Fruit fly (Drosophila melanogaster): ENCODE measurements around the gene AhcyL1.
A peak's percentile ranks its signal among the peaks of the same experiment; 100 is the strongest.

The AhcyL1 gene

dm6 chr3L:2733208-2733607 lies 38.9 kb downstream of the AhcyL1 start (continued):
- TF ChIP-seq CG6163 (GFP tag; IDR thresholded peaks at IDR 0.05) (peak; percentile 83), eg (GFP tag; IDR thresholded peaks at IDR 0.05) (peak; percentile 89), lz (GFP tag; optimal IDR thresholded peaks at IDR 0.05) (peak; percentile 35), Hr4 (GFP tag; optimal IDR thresholded peaks at IDR 0.05) (peak; percentile 81), Ets21C (GFP tag; optimal IDR thresholded peaks at IDR 0.05) (peak; percentile 10), CG10631 (GFP tag; optimal IDR thresholded peaks at IDR 0.05) (peak; percentile 41), CG32006 (GFP tag; optimal IDR thresholded peaks at IDR 0.05) (peak; percentile 71), spab (GFP tag; optimal IDR thresholded peaks at IDR 0.05) (no peak)

- TF ChIP-seq CG32006 (GFP tag; optimal IDR thresholded peaks at IDR 0.05) (peak; percentile 29), CG8119 (GFP tag; IDR thresholded peaks at IDR 0.05) (peak; percentile 47; the same call in 1 of the 3 replicates), OdsH (GFP tag; optimal IDR thresholded peaks at IDR 0.05) (no peak), Hr4 (GFP tag; optimal IDR thresholded peaks at IDR 0.05) (peak; percentile 35), CG6163 (GFP tag; IDR thresholded peaks at IDR 0.05) (0 out of 3 replicates have a peak, but pooled peaks have one; percentile 25), Eip78C (GFP tag) (peak; percentile 53), eg (GFP tag; IDR thresholded peaks at IDR 0.05) (peak; percentile 65), CG15336 (GFP tag; IDR thresholded peaks at IDR 0.05) (peak; percentile 58; the same call in 1 of the 2 replicates), Gug (GFP tag; IDR thresholded peaks at IDR 0.05) (peak; percentile 40; the same call in 1 of the 2 replicates), CG9139 (GFP tag; optimal IDR thresholded peaks at IDR 0.05) (no peak), CG6276 (GFP tag; optimal IDR thresholded peaks at IDR 0.05) (peak; percentile 42), topi (GFP tag; optimal IDR thresholded peaks at IDR 0.05) (no peak)
Measured at dm6 chr3L:2730911-2731310, 41.2 kb downstream of the AhcyL1 start.

dm6 chr3L:2727023-2727422 lies 45.1 kb downstream of the AhcyL1 start:
- TF ChIP-seq CG32006 (GFP tag; optimal IDR thresholded peaks at IDR 0.05) (no peak), CG7368 (GFP tag; optimal IDR thresholded peaks at IDR 0.05) (no peak), vri (GFP tag; optimal IDR thresholded peaks at IDR 0.05) (no peak), salr (GFP tag; optimal IDR thresholded peaks at IDR 0.05) (no peak), OdsH (GFP tag; optimal IDR thresholded peaks at IDR 0.05) (no peak), CG34406 (GFP tag; optimal IDR thresholded peaks at IDR 0.05) (no peak), eg (GFP tag; IDR thresholded peaks at IDR 0.05) (peak; percentile 77), CG16779 (tag; optimal IDR thresholded peaks at IDR 0.05) (no peak), dsx (GFP tag; optimal IDR thresholded peaks at IDR 0.05; ENCODE audit: poor library complexity, severe bottlenecking) (no peak), net (GFP tag; optimal IDR thresholded peaks at IDR 0.05) (peak; percentile 15), Eip75B (GFP tag; optimal IDR thresholded peaks at IDR 0.05) (no peak), Gug (GFP tag; IDR thresholded peaks at IDR 0.05) (peak; percentile 48; the same call in 1 of the 2 replicates), CG1621 (tag; optimal IDR thresholded peaks at IDR 0.05) (no peak), CG11762 (GFP tag; optimal IDR thresholded peaks at IDR 0.05; ENCODE audit: insufficient read depth) (no peak), CG11294 (GFP tag; IDR thresholded peaks at IDR 0.05) (0 out of 2 replicates have a peak, but pooled peaks have one; percentile 25), CG10631 (GFP tag; optimal IDR thresholded peaks at IDR 0.05) (no peak), CG6792 (GFP tag; optimal IDR thresholded peaks at IDR 0.05) (no peak), fd59A (GFP tag; optimal IDR thresholded peaks at IDR 0.05) (no peak), CG6808 (GFP tag; optimal IDR thresholded peaks at IDR 0.05) (no peak), CG9139 (GFP tag; optimal IDR thresholded peaks at IDR 0.05) (no peak), CG3032 (tag; optimal IDR thresholded peaks at IDR 0.05) (no peak), Hr4 (GFP tag; optimal IDR thresholded peaks at IDR 0.05) (no peak), achi (GFP tag; optimal IDR thresholded peaks at IDR 0.05) (no peak), ss (GFP tag; optimal IDR thresholded peaks at IDR 0.05) (no peak), Hr39 (GFP tag; optimal IDR thresholded peaks at IDR 0.05) (no peak), Sox102F (GFP tag; optimal IDR thresholded peaks at IDR 0.05) (no peak), CG6163 (GFP tag; IDR thresholded peaks at IDR 0.05) (peak; percentile 16; the same call in 1 of the 3 replicates), cyc (GFP tag; optimal IDR thresholded peaks at IDR 0.05) (no peak), fkh (GFP tag; optimal IDR thresholded peaks at IDR 0.05) (no peak), lz (GFP tag; optimal IDR thresholded peaks at IDR 0.05) (no peak), CG8119 (GFP tag; IDR thresholded peaks at IDR 0.05) (peak; percentile 69; the same call in 2 of the 3 replicates), Sox15 (GFP tag; optimal IDR thresholded peaks at IDR 0.05) (no peak), Blimp-1 (GFP tag; optimal IDR thresholded peaks at IDR 0.05) (no peak), Sox14 (GFP tag; optimal IDR thresholded peaks at IDR 0.05) (no peak), CG6854 (GFP tag; optimal IDR thresholded peaks at IDR 0.05) (no peak), CG4318 (GFP tag; optimal IDR thresholded peaks at IDR 0.05) (no peak), esn (GFP tag; optimal IDR thresholded peaks at IDR 0.05) (no peak), Smox (GFP tag; optimal IDR thresholded peaks at IDR 0.05) (no peak), CG8632 (GFP tag; optimal IDR thresholded peaks at IDR 0.05) (no peak), Lpt (GFP tag; optimal IDR thresholded peaks at IDR 0.05) (no peak)

Data from whole organism, prepupa.